Worm (Caenorhabditis elegans) whole organism, L2 larva: ENCODE results near the gene ugt-13.

ENCODE experiments used
- R02D3.7 ChIP-seq: fragments of 150-350 bp; optimal IDR thresholded peaks from 2 replicates; lab custom pipeline; 2014; ENCODE audit warnings: missing biosample characterization, missing genetic modification characterization
- mab-5 ChIP-seq: fragments of 150-350 bp; optimal IDR thresholded peaks from 2 replicates; lab custom pipeline; 2014; ENCODE audit warnings: missing biosample characterization, missing genetic modification characterization

DNA sequence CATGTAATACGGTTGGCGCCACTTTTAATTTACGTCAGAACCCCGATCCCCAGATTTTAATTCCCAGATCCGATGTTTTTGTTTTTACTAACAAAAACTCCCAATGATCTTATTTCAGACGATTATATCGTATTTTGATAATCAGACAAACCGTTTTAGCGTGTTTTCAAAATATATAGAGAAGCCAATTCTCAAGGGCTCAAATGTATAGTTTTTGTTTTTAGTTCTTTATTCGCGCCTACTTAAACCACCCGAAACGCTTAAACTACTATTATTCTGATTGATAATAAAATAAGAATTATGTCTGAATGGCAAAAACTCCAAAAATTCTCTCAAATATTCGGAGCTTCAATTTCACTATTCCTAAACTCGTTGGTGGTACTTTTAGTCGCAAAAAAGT, 47.8 kb downstream of the ugt-13 start, which contains the start of gene str-208:
- TF ChIP-seq R02D3.7 (tag; lab: Kevin White, UChicago) (no peak), mab-5 (tag; lab: Kevin White, UChicago) (no peak)
